Fruit fly (Drosophila melanogaster) whole organism, embryonic: Measurements from ENCODE around the gene sima.

Experiments
- Atf3 ChIP-seq: fragments of 200-800 bp; sonication (Bioruptor generic); optimal IDR thresholded peaks from 3 replicates; lab custom pipeline; 2016; ENCODE audit warnings: missing biosample characterization, missing genetic modification characterization
- CG11560 ChIP-seq: fragments of 200-800 bp; sonication (Bioruptor generic); IDR thresholded peaks from 3 replicates; pipeline ENCODE4 v1.3.6; 2022; ENCODE audit warnings: missing biosample characterization, missing genetic modification characterization
- CG12769 ChIP-seq: fragments of 200-800 bp; sonication (Bioruptor generic); optimal IDR thresholded peaks from 2 replicates; lab custom pipeline; 2019; ENCODE audit warnings: missing biosample characterization, mild to moderate bottlenecking, missing genetic modification characterization, moderate library complexity
- CG13287 ChIP-seq: fragments of 200-800 bp; sonication (Bioruptor generic); IDR thresholded peaks from 2 replicates; pipeline ENCODE4 v1.3.6; 2022; ENCODE audit warnings: missing biosample characterization, missing genetic modification characterization; ENCODE audit not compliant: partially characterized antibody
- CG15479 ChIP-seq: fragments of 200-800 bp; sonication (Bioruptor generic); optimal IDR thresholded peaks from 3 replicates; lab custom pipeline; 2019; ENCODE audit warnings: missing biosample characterization, mild to moderate bottlenecking, missing genetic modification characterization, moderate library complexity
- CG17568 ChIP-seq: fragments of 200-800 bp; sonication (Bioruptor generic); optimal IDR thresholded peaks from 2 replicates; lab custom pipeline; 2018; ENCODE audit warnings: missing biosample characterization, mild to moderate bottlenecking, missing genetic modification characterization, moderate library complexity
- CG18262 ChIP-seq: fragments of 200-800 bp; optimal IDR thresholded peaks from 3 replicates; lab custom pipeline; 2019; ENCODE audit warnings: missing biosample characterization, mild to moderate bottlenecking, missing genetic modification characterization, moderate library complexity
- CG1832 ChIP-seq: fragments of 200-800 bp; sonication (Bioruptor generic); optimal IDR thresholded peaks from 2 replicates; lab custom pipeline; 2017; ENCODE audit warnings: missing biosample characterization, mild to moderate bottlenecking, missing genetic modification characterization, inconsistent platforms
- CG2199 ChIP-seq: fragments of 200-800 bp; sonication (Bioruptor generic); IDR thresholded peaks from 3 replicates; pipeline ENCODE4 v1.3.6; 2022; ENCODE audit warnings: missing biosample characterization, missing genetic modification characterization
- CG31441 ChIP-seq: fragments of 200-800 bp; sonication (Bioruptor generic); IDR thresholded peaks from 2 replicates; pipeline ENCODE4 v1.3.6; 2022; ENCODE audit warnings: missing biosample characterization, missing genetic modification characterization
- CG32767 ChIP-seq: fragments of 200-800 bp; sonication (Bioruptor generic); IDR thresholded peaks from 2 replicates; pipeline ENCODE4 v1.3.6; 2022; ENCODE audit warnings: missing biosample characterization, missing genetic modification characterization
- CG34376 ChIP-seq: fragments of 200-800 bp; sonication (Bioruptor generic); optimal IDR thresholded peaks from 2 replicates; lab custom pipeline; 2018; ENCODE audit warnings: missing biosample characterization, mild to moderate bottlenecking, missing genetic modification characterization
- CG6175 ChIP-seq: fragments of 200-800 bp; sonication (Bioruptor generic); IDR thresholded peaks from 3 replicates; pipeline ENCODE4 v1.3.6; 2022; ENCODE audit warnings: missing biosample characterization, missing genetic modification characterization
- CG6272 ChIP-seq: fragments of 200-800 bp; sonication (Bioruptor generic); IDR thresholded peaks from 2 replicates; pipeline ENCODE4 v1.3.6; 2022; ENCODE audit warnings: missing biosample characterization, missing genetic modification characterization
- CG6791 ChIP-seq: fragments of 200-800 bp; sonication (Bioruptor generic); IDR thresholded peaks from 3 replicates; pipeline ENCODE4 v1.3.6; 2022; ENCODE audit warnings: missing biosample characterization, missing genetic modification characterization; ENCODE audit not compliant: partially characterized antibody
- Drgx ChIP-seq: fragments of 200-800 bp; sonication (Bioruptor generic); IDR thresholded peaks from 2 replicates; pipeline ENCODE4 v1.3.6; 2022; ENCODE audit warnings: missing biosample characterization, missing genetic modification characterization
- E2f2 ChIP-seq: fragments of 200-800 bp; sonication (Bioruptor generic); IDR thresholded peaks from 2 replicates; pipeline ENCODE4 v1.3.6; 2022; ENCODE audit warnings: missing biosample characterization, missing genetic modification characterization
- HLH3B ChIP-seq: fragments of 200-800 bp; sonication (Bioruptor generic); IDR thresholded peaks from 2 replicates; pipeline ENCODE4 v1.3.6; 2022; ENCODE audit warnings: missing biosample characterization, missing genetic modification characterization
- HLHmδ ChIP-seq: fragments of 200-800 bp; sonication (Bioruptor generic); optimal IDR thresholded peaks from 2 replicates; lab custom pipeline; 2018; ENCODE audit warnings: missing biosample characterization, mild to moderate bottlenecking, missing genetic modification characterization, moderate library complexity
- HmgZ ChIP-seq: fragments of 200-800 bp; sonication (Bioruptor generic); optimal IDR thresholded peaks from 2 replicates; lab custom pipeline; 2018; ENCODE audit warnings: missing biosample characterization, mild to moderate bottlenecking, missing genetic modification characterization
- Hr78 ChIP-seq, 2 experiments: fragments of 200-800 bp in 1 of 2; fragments of >200 bp in 1 of 2; sonication (Bioruptor generic) in 1 of 2; optimal IDR thresholded peaks; 2 replicates each; lab custom pipeline; 2017 to 2019; ENCODE audit warnings: missing biosample characterization in 2 of 2, missing genetic modification characterization in 2 of 2, mild to moderate bottlenecking in 1 of 2, moderate library complexity in 1 of 2
- Lhr ChIP-seq: fragments of 200-800 bp; sonication (Bioruptor generic); optimal IDR thresholded peaks from 3 replicates; lab custom pipeline; 2017; ENCODE audit warnings: mild to moderate bottlenecking, missing biosample characterization, missing genetic modification reagents, missing genetic modification characterization
- Max ChIP-seq: fragments of 200-800 bp; sonication (Bioruptor generic); optimal IDR thresholded peaks from 2 replicates; lab custom pipeline; 2016; ENCODE audit warnings: missing biosample characterization, mild to moderate bottlenecking, missing genetic modification characterization
- Optix ChIP-seq: fragments of 200-800 bp; sonication (Bioruptor generic); IDR thresholded peaks from 3 replicates; pipeline ENCODE4 v1.3.6; 2022; ENCODE audit warnings: missing biosample characterization, missing genetic modification characterization
- Side ChIP-seq: fragments of 200-800 bp; sonication (Bioruptor generic); optimal IDR thresholded peaks from 2 replicates; lab custom pipeline; 2016; ENCODE audit warnings: missing biosample characterization, missing genetic modification characterization
- Sox100B ChIP-seq: fragments of 200-800 bp; sonication (Bioruptor generic); optimal IDR thresholded peaks from 3 replicates; lab custom pipeline; 2018; ENCODE audit warnings: missing biosample characterization, mild to moderate bottlenecking, missing genetic modification characterization
- TFAM ChIP-seq: fragments of 200-800 bp; sonication (Bioruptor generic); optimal IDR thresholded peaks from 2 replicates; lab custom pipeline; 2017; ENCODE audit warnings: missing biosample characterization, missing genetic modification characterization, inconsistent platforms
- Trl ChIP-seq, 3 experiments: fragments of >200 bp in 2 of 3; fragments of 200-800 bp in 1 of 3; sonication (Bioruptor generic) in 1 of 3; optimal IDR thresholded peaks; 2 replicates in 1 of 3; 3 replicates in 2 of 3; lab custom pipeline; 2016 to 2017; ENCODE audit warnings: missing biosample characterization in 1 of 3, missing genetic modification characterization in 1 of 3
- Vsx1 ChIP-seq: fragments of 200-800 bp; sonication (Bioruptor generic); optimal IDR thresholded peaks from 2 replicates; lab custom pipeline; 2017; ENCODE audit warnings: missing biosample characterization, mild to moderate bottlenecking, missing genetic modification characterization, missing genetic modification reagents
- Xrp1 ChIP-seq: fragments of 200-800 bp; sonication (Bioruptor generic); IDR thresholded peaks from 2 replicates; pipeline ENCODE4 v1.3.6; 2022; ENCODE audit warnings: missing biosample characterization, missing genetic modification characterization
- ac ChIP-seq: fragments of 200-800 bp; sonication (Bioruptor generic); optimal IDR thresholded peaks from 3 replicates; lab custom pipeline; 2017; ENCODE audit warnings: missing biosample characterization, mild to moderate bottlenecking, missing genetic modification characterization
- bbx ChIP-seq: fragments of 200-800 bp; sonication (Bioruptor generic); IDR thresholded peaks from 2 replicates; pipeline ENCODE4 v1.3.6; 2022; ENCODE audit warnings: missing biosample characterization, missing genetic modification characterization; ENCODE audit not compliant: partially characterized antibody
- br ChIP-seq: fragments of >200 bp; optimal IDR thresholded peaks from 2 replicates; lab custom pipeline; 2017
- exex ChIP-seq: fragments of 200-800 bp; sonication (Bioruptor generic); optimal IDR thresholded peaks from 4 replicates; lab custom pipeline; 2018; ENCODE audit warnings: missing biosample characterization, mild to moderate bottlenecking, missing genetic modification characterization, moderate library complexity
- gcm2 ChIP-seq: fragments of 200-800 bp; sonication (Bioruptor generic); optimal IDR thresholded peaks from 2 replicates; lab custom pipeline; 2016; ENCODE audit warnings: missing biosample characterization, missing genetic modification characterization
- luna ChIP-seq: fragments of 200-800 bp; sonication (Bioruptor generic); optimal IDR thresholded peaks from 2 replicates; lab custom pipeline; 2016; ENCODE audit warnings: missing biosample characterization, missing genetic modification characterization
- nmo ChIP-seq: fragments of 200-800 bp; sonication (Bioruptor generic); optimal IDR thresholded peaks from 2 replicates; lab custom pipeline; 2018; ENCODE audit warnings: missing biosample characterization, mild to moderate bottlenecking, missing genetic modification characterization, moderate library complexity
- oc ChIP-seq: fragments of 200-800 bp; sonication (Bioruptor generic); optimal IDR thresholded peaks from 2 replicates; lab custom pipeline; 2018; ENCODE audit warnings: missing biosample characterization, mild to moderate bottlenecking, missing genetic modification characterization, moderate library complexity
- pros ChIP-seq: fragments of 200-800 bp; sonication (Bioruptor generic); optimal IDR thresholded peaks from 3 replicates; lab custom pipeline; 2019; ENCODE audit warnings: missing biosample characterization, mild to moderate bottlenecking, missing genetic modification characterization, moderate library complexity
- ro ChIP-seq: fragments of 200-800 bp; sonication (Bioruptor generic); IDR thresholded peaks from 2 replicates; pipeline ENCODE4 v1.3.6; 2022; ENCODE audit warnings: missing biosample characterization, missing genetic modification characterization
- sens ChIP-seq: fragments of 200-800 bp; sonication (Bioruptor generic); peaks from one replicate; lab custom pipeline; 2016; ENCODE audit warnings: missing biosample characterization, missing genetic modification characterization
- so ChIP-seq: fragments of 200-800 bp; sonication (Bioruptor generic); IDR thresholded peaks from 3 replicates; pipeline ENCODE4 v1.3.6; 2022; ENCODE audit warnings: missing biosample characterization, missing genetic modification characterization
- toy ChIP-seq: fragments of 200-800 bp; sonication (Bioruptor generic); IDR thresholded peaks from 2 replicates; pipeline ENCODE4 v1.3.6; 2022; ENCODE audit warnings: missing biosample characterization, missing genetic modification characterization
- wek ChIP-seq: fragments of 200-800 bp; sonication (Bioruptor generic); optimal IDR thresholded peaks from 3 replicates; lab custom pipeline; 2018; ENCODE audit warnings: missing biosample characterization, mild to moderate bottlenecking, missing genetic modification characterization, moderate library complexity
- z ChIP-seq: fragments of 200-800 bp; sonication (Bioruptor generic); IDR thresholded peaks from 3 replicates; pipeline ENCODE4 v1.3.6; 2022; ENCODE audit warnings: missing biosample characterization, missing genetic modification characterization
- zen2 ChIP-seq: fragments of 200-800 bp; sonication (Bioruptor generic); IDR thresholded peaks from 3 replicates; pipeline ENCODE4 v1.3.6; 2022; ENCODE audit warnings: missing biosample characterization, missing genetic modification characterization; ENCODE audit not compliant: partially characterized antibody
- zf30C ChIP-seq: fragments of 200-800 bp; sonication (Bioruptor generic); optimal IDR thresholded peaks from 3 replicates; lab custom pipeline; 2018; ENCODE audit warnings: missing biosample characterization, mild to moderate bottlenecking, missing genetic modification characterization

sima gene

dm6 chr3R:30153864-30154263 lies 95.8 kb downstream of the sima start (continued):
- TF ChIP-seq Optix (GFP tag; lab: Robert Waterston, UW) (no peak), CG6175 (GFP tag; lab: Robert Waterston, UW) (no peak), exex (tag; lab: Kevin White, UChicago) (no peak), HmgZ (no peak), CG34376 (GFP tag; lab: Kevin White, UChicago) (no peak), luna (GFP tag; lab: Kevin White, UChicago) (no peak)

DNA sequence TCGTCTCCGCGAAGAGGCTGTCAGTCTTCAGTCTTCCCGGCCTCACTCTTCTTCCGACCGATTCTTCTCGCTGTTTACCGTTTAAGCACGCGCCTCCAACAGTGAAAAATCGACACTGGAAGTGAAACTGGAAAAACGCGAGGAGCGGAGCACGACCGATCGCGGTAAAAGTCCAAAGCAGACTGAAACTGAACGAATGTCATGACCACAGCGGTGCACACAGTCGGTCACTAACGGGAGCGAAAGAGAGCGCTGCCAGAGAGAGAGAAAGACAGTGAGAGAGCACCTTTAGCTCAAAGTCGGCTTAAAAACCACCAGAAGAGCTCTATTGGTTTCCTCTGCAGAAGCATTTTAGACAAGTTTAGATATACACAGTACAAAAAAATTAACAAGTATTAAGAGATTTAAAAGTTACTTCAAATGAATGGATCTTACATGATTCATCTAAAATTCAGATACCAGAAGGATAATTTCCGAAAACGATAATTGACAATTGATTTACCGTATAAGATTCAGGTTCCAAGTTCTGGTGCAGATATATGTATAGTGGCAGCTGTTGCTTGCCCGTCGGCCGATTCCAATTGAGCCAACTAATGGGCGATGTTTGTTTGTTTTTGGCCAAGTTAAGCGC lies 102.3 kb downstream of the sima start, which contains the start of gene CG11498:
Gene CG11498 (minus strand): TSS at position 162 of the 631 bp plus-strand sequence.
- no peak for TF ChIP-seq HLH3B (GFP tag; lab: Robert Waterston, UW)
- 0 out of 2 replicates have a peak, but pooled peaks have one; percentile 35 for TF ChIP-seq bbx (GFP tag; lab: Robert Waterston, UW)
- TF ChIP-seq Lhr (GFP tag; lab: Kevin White, UChicago), result no peak
- TF ChIP-seq Xrp1 (GFP tag; lab: Robert Waterston, UW), result 0 out of 2 replicates have a peak, but pooled peaks have one; percentile 19
- TF ChIP-seq Max (GFP tag; lab: Kevin White, UChicago), result no peak
- TF ChIP-seq CG6272, result no peak
- no peak for TF ChIP-seq ac (GFP tag; lab: Kevin White, UChicago)
- TF ChIP-seq Drgx (GFP tag; lab: Robert Waterston, UW), result peak; percentile 72
- TF ChIP-seq Vsx1 (GFP tag; lab: Kevin White, UChicago), result no peak
- TF ChIP-seq wek, result no peak
- no peak for TF ChIP-seq nmo (GFP tag; lab: Kevin White, UChicago)
- TF ChIP-seq CG12769 (tag; lab: Kevin White, UChicago), result peak; percentile 36
- TF ChIP-seq Side (GFP tag; lab: Kevin White, UChicago), result no peak
- TF ChIP-seq zf30C (GFP tag; lab: Kevin White, UChicago), result no peak
- TF ChIP-seq pros, result peak; percentile 22
- 0 out of 2 replicates have a peak, but pooled peaks have one; percentile 10 for TF ChIP-seq CG31441 (GFP tag; lab: Robert Waterston, UW)
- no peak for TF ChIP-seq ro (GFP tag; lab: Robert Waterston, UW)
- peak; percentile 2 for TF ChIP-seq HLHmδ (GFP tag; lab: Kevin White, UChicago)
- TF ChIP-seq CG11560, result no peak
- TF ChIP-seq CG32767 (GFP tag; lab: Robert Waterston, UW), result no peak
- TF ChIP-seq CG1832 (GFP tag; lab: Kevin White, UChicago), result peak; percentile 4
- TF ChIP-seq so (GFP tag; lab: Robert Waterston, UW), result 0 out of 3 replicates have a peak, but pooled peaks have one; percentile 44
- TF ChIP-seq CG17568 (GFP tag; lab: Kevin White, UChicago), result no peak
- TF ChIP-seq oc (tag; lab: Kevin White, UChicago), result peak; percentile 55
- no peak for TF ChIP-seq TFAM (GFP tag; lab: Kevin White, UChicago)
- TF ChIP-seq Trl (optimal IDR thresholded peaks at IDR 0.05; lab: Kevin White, UChicago), result peak; percentile 66 to 83
- TF ChIP-seq Trl (GFP tag; optimal IDR thresholded peaks at IDR 0.05; lab: Kevin White, UChicago), result no peak
- no peak for TF ChIP-seq gcm2 (GFP tag; lab: Kevin White, UChicago)
- peak; percentile 31; the same call in 1 of the 2 replicates for TF ChIP-seq E2f2 (GFP tag; lab: Robert Waterston, UW)
- no peak for TF ChIP-seq toy (GFP tag; lab: Robert Waterston, UW)
- TF ChIP-seq CG15479 (GFP tag; lab: Kevin White, UChicago), result no peak
- TF ChIP-seq z (GFP tag; lab: Robert Waterston, UW), result 0 out of 3 replicates have a peak, but pooled peaks have one; percentile 65
- no peak for TF ChIP-seq br
- TF ChIP-seq CG2199 (GFP tag; lab: Robert Waterston, UW), result peak; percentile 88
- peak in 1 of 2 experiments; percentile 50 for TF ChIP-seq Hr78 (GFP tag; optimal IDR thresholded peaks at IDR 0.05; lab: Kevin White, UChicago)
- peak; percentile 55 for TF ChIP-seq sens (GFP tag; lab: Kevin White, UChicago)
- no peak for TF ChIP-seq Atf3 (GFP tag; lab: Kevin White, UChicago)
- no peak for TF ChIP-seq zen2
- no peak for TF ChIP-seq Sox100B (GFP tag; lab: Kevin White, UChicago)
- no peak for TF ChIP-seq CG18262 (tag; lab: Kevin White, UChicago)
- peak; percentile 41; the same call in 1 of the 3 replicates for TF ChIP-seq CG6791 (GFP tag; lab: Robert Waterston, UW)
- peak; percentile 11; the same call in 1 of the 2 replicates for TF ChIP-seq CG13287 (GFP tag; lab: Robert Waterston, UW)
